Fruit fly (Drosophila melanogaster) whole organism, embryonic: ENCODE data around the gene CG14694.

Experiments used
- CG11085 ChIP-seq: fragments of 200-800 bp; sonication (Bioruptor generic); IDR thresholded peaks from 2 replicates; pipeline ENCODE4 v1.3.6; 2022; ENCODE audit warnings: missing biosample characterization, missing genetic modification characterization
- CG11247 ChIP-seq: fragments of 200-800 bp; sonication (Bioruptor generic); IDR thresholded peaks from 2 replicates; pipeline ENCODE4 v1.3.6; 2022; ENCODE audit warnings: missing biosample characterization, missing genetic modification characterization
- CG11398 ChIP-seq: fragments of 200-800 bp; sonication (Bioruptor generic); optimal IDR thresholded peaks from 2 replicates; lab custom pipeline; 2016; ENCODE audit warnings: missing biosample characterization, missing genetic modification characterization
- CG11504 ChIP-seq: fragments of 200-800 bp; sonication (Bioruptor generic); optimal IDR thresholded peaks from 3 replicates; lab custom pipeline; 2019; ENCODE audit warnings: missing biosample characterization, mild to moderate bottlenecking, missing genetic modification characterization, moderate library complexity
- CG12744 ChIP-seq: fragments of 200-800 bp; sonication (Bioruptor generic); optimal IDR thresholded peaks from 2 replicates; lab custom pipeline; 2016; ENCODE audit warnings: missing biosample characterization, missing genetic modification characterization
- CG12769 ChIP-seq: fragments of 200-800 bp; sonication (Bioruptor generic); optimal IDR thresholded peaks from 2 replicates; lab custom pipeline; 2019; ENCODE audit warnings: missing biosample characterization, mild to moderate bottlenecking, missing genetic modification characterization, moderate library complexity
- CG13287 ChIP-seq: fragments of 200-800 bp; sonication (Bioruptor generic); IDR thresholded peaks from 2 replicates; pipeline ENCODE4 v1.3.6; 2022; ENCODE audit warnings: missing biosample characterization, missing genetic modification characterization; ENCODE audit not compliant: partially characterized antibody
- CG14860 ChIP-seq: fragments of 200-800 bp; sonication (Bioruptor generic); IDR thresholded peaks from 3 replicates; pipeline ENCODE4 v1.3.6; 2022; ENCODE audit warnings: missing biosample characterization, missing genetic modification characterization; ENCODE audit not compliant: partially characterized antibody
- CG18599 ChIP-seq: fragments of 200-800 bp; sonication (Bioruptor generic); optimal IDR thresholded peaks from 3 replicates; lab custom pipeline; 2017; ENCODE audit warnings: missing biosample characterization, missing genetic modification characterization, mild to moderate bottlenecking, moderate library complexity, missing genetic modification reagents
- CG2116 ChIP-seq: fragments of 200-800 bp; sonication (Bioruptor generic); optimal IDR thresholded peaks from 3 replicates; lab custom pipeline; 2018; ENCODE audit warnings: missing biosample characterization, mild to moderate bottlenecking, missing genetic modification characterization
- CG2199 ChIP-seq: fragments of 200-800 bp; sonication (Bioruptor generic); IDR thresholded peaks from 3 replicates; pipeline ENCODE4 v1.3.6; 2022; ENCODE audit warnings: missing biosample characterization, missing genetic modification characterization
- CG2202 ChIP-seq: fragments of 200-800 bp; sonication (Bioruptor generic); optimal IDR thresholded peaks from 2 replicates; lab custom pipeline; 2018; ENCODE audit warnings: missing biosample characterization, mild to moderate bottlenecking, missing genetic modification characterization
- CG31365 ChIP-seq: fragments of 200-800 bp; sonication (Bioruptor generic); optimal IDR thresholded peaks from 2 replicates; lab custom pipeline; 2018; ENCODE audit warnings: missing biosample characterization, mild to moderate bottlenecking, missing genetic modification characterization
- CG3281 ChIP-seq: fragments of 200-800 bp; sonication (Bioruptor generic); optimal IDR thresholded peaks from 3 replicates; lab custom pipeline; 2017; ENCODE audit warnings: missing biosample characterization, mild to moderate bottlenecking, missing genetic modification characterization
- CG4404 ChIP-seq: fragments of 200-800 bp; sonication (Bioruptor generic); IDR thresholded peaks from 2 replicates; pipeline ENCODE4 v1.3.6; 2022; ENCODE audit warnings: missing biosample characterization, missing genetic modification characterization
- CG5953 ChIP-seq: fragments of 200-800 bp; sonication (Bioruptor generic); IDR thresholded peaks from 2 replicates; pipeline ENCODE4 v1.3.6; 2022; ENCODE audit warnings: missing biosample characterization, missing genetic modification characterization
- CG6654 ChIP-seq: fragments of 200-800 bp; sonication (Bioruptor generic); optimal IDR thresholded peaks from 2 replicates; lab custom pipeline; 2017; ENCODE audit warnings: missing biosample characterization, mild to moderate bottlenecking, missing genetic modification characterization
- CG8388 ChIP-seq: fragments of 200-800 bp; sonication (Bioruptor generic); optimal IDR thresholded peaks from 2 replicates; lab custom pipeline; 2019; ENCODE audit warnings: missing biosample characterization, mild to moderate bottlenecking, missing genetic modification characterization, moderate library complexity
- CG9609 ChIP-seq: fragments of 200-800 bp; sonication (Bioruptor generic); optimal IDR thresholded peaks from 3 replicates; lab custom pipeline; 2016; ENCODE audit warnings: missing biosample characterization, missing genetic modification characterization
- CkIIα-i1 ChIP-seq: fragments of 200-800 bp; sonication (Bioruptor generic); IDR thresholded peaks from 2 replicates; pipeline ENCODE4 v1.3.6; 2022; ENCODE audit warnings: missing biosample characterization, missing genetic modification characterization
- CrebB ChIP-seq: fragments of 200-800 bp; sonication (Bioruptor generic); optimal IDR thresholded peaks from 3 replicates; lab custom pipeline; 2018; ENCODE audit warnings: missing biosample characterization, mild to moderate bottlenecking, missing genetic modification characterization
- Drgx ChIP-seq: fragments of 200-800 bp; sonication (Bioruptor generic); IDR thresholded peaks from 2 replicates; pipeline ENCODE4 v1.3.6; 2022; ENCODE audit warnings: missing biosample characterization, missing genetic modification characterization
- H2.0 ChIP-seq: fragments of 200-800 bp; sonication (Bioruptor generic); IDR thresholded peaks from 2 replicates; pipeline ENCODE4 v1.3.6; 2022; ENCODE audit warnings: missing biosample characterization, missing genetic modification characterization
- Hand ChIP-seq: fragments of 200-800 bp; sonication (Bioruptor generic); optimal IDR thresholded peaks from 2 replicates; lab custom pipeline; 2017; ENCODE audit warnings: mild to moderate bottlenecking, missing biosample characterization, missing genetic modification reagents, missing genetic modification characterization
- Hr3 ChIP-seq: fragments of 200-800 bp; sonication (Bioruptor generic); optimal IDR thresholded peaks from 3 replicates; lab custom pipeline; 2016; ENCODE audit warnings: missing biosample characterization, missing genetic modification characterization
- Hr78 ChIP-seq, 2 experiments: fragments of 200-800 bp in 1 of 2; fragments of >200 bp in 1 of 2; sonication (Bioruptor generic) in 1 of 2; optimal IDR thresholded peaks; 2 replicates each; lab custom pipeline; 2017 to 2019; ENCODE audit warnings: missing biosample characterization in 2 of 2, missing genetic modification characterization in 2 of 2, mild to moderate bottlenecking in 1 of 2, moderate library complexity in 1 of 2
- Lim3 ChIP-seq: fragments of 200-800 bp; sonication (Bioruptor generic); IDR thresholded peaks from 2 replicates; pipeline ENCODE4 v1.3.6; 2022; ENCODE audit warnings: missing biosample characterization, missing genetic modification characterization
- Rx ChIP-seq: fragments of 200-800 bp; sonication (Bioruptor generic); IDR thresholded peaks from 2 replicates; pipeline ENCODE4 v1.3.6; 2022; ENCODE audit warnings: missing biosample characterization, missing genetic modification characterization
- Sry-β ChIP-seq: fragments of 200-800 bp; sonication (Bioruptor generic); optimal IDR thresholded peaks from 2 replicates; lab custom pipeline; 2018; ENCODE audit warnings: missing biosample characterization, mild to moderate bottlenecking, missing genetic modification characterization, moderate library complexity
- ap ChIP-seq: fragments of 200-800 bp; sonication (Bioruptor generic); IDR thresholded peaks from 2 replicates; pipeline ENCODE4 v1.3.6; 2022; ENCODE audit warnings: missing biosample characterization, missing genetic modification characterization
- az2 ChIP-seq: fragments of 200-800 bp; sonication (Bioruptor generic); optimal IDR thresholded peaks from 3 replicates; lab custom pipeline; 2016; ENCODE audit warnings: missing biosample characterization, missing genetic modification characterization
- bowl ChIP-seq: fragments of 200-800 bp; sonication (Bioruptor generic); IDR thresholded peaks from 2 replicates; pipeline ENCODE4 v1.3.6; 2022; ENCODE audit warnings: missing biosample characterization, missing genetic modification characterization
- croc ChIP-seq: fragments of 200-800 bp; sonication (Bioruptor generic); conservative IDR thresholded peaks from 3 replicates; pipeline ENCODE4 v1.3.6; 2022; ENCODE audit warnings: missing biosample characterization, missing genetic modification characterization
- crol ChIP-seq: fragments of 200-800 bp; sonication (Bioruptor generic); IDR thresholded peaks from 2 replicates; pipeline ENCODE4 v1.3.6; 2022; ENCODE audit warnings: missing biosample characterization, missing genetic modification characterization
- crp ChIP-seq, 2 experiments: fragments of 200-800 bp; sonication (Bioruptor generic); optimal IDR thresholded peaks; 2 replicates in 1 of 2; 3 replicates in 1 of 2; lab custom pipeline; 2017; ENCODE audit warnings: missing biosample characterization in 2 of 2, missing genetic modification characterization in 2 of 2, mild to moderate bottlenecking in 1 of 2, moderate library complexity in 1 of 2
- dan ChIP-seq: fragments of 200-800 bp; sonication (Bioruptor generic); IDR thresholded peaks from 2 replicates; pipeline ENCODE4 v1.3.6; 2022; ENCODE audit warnings: missing biosample characterization, missing genetic modification characterization
- danr ChIP-seq: fragments of 200-800 bp; sonication (Bioruptor generic); IDR thresholded peaks from 2 replicates; pipeline ENCODE4 v1.3.6; 2022; ENCODE audit warnings: missing biosample characterization, missing genetic modification characterization
- dati ChIP-seq: fragments of 200-800 bp; sonication (Bioruptor generic); IDR thresholded peaks from 2 replicates; pipeline ENCODE4 v1.3.6; 2022; ENCODE audit warnings: missing biosample characterization, missing genetic modification characterization
- ewg ChIP-seq: fragments of 200-800 bp; sonication (Bioruptor generic); optimal IDR thresholded peaks from 3 replicates; lab custom pipeline; 2017; ENCODE audit warnings: mild to moderate bottlenecking, missing biosample characterization, missing genetic modification reagents, missing genetic modification characterization
- fru ChIP-seq: fragments of >200 bp; optimal IDR thresholded peaks from 2 replicates; lab custom pipeline; 2017
- mld ChIP-seq: fragments of 200-800 bp; sonication (Bioruptor generic); IDR thresholded peaks from 3 replicates; pipeline ENCODE4 v1.3.6; 2022; ENCODE audit warnings: missing biosample characterization, missing genetic modification characterization; ENCODE audit not compliant: partially characterized antibody
- nerfin-1 ChIP-seq: fragments of 200-800 bp; sonication (Bioruptor generic); optimal IDR thresholded peaks from 3 replicates; lab custom pipeline; 2019; ENCODE audit warnings: missing biosample characterization, mild to moderate bottlenecking, missing genetic modification characterization, moderate library complexity
- sim ChIP-seq: fragments of 200-800 bp; sonication (Bioruptor generic); IDR thresholded peaks from 2 replicates; pipeline ENCODE4 v1.3.6; 2022; ENCODE audit warnings: missing biosample characterization, missing genetic modification characterization
- sob ChIP-seq: fragments of 200-800 bp; sonication (Bioruptor generic); IDR thresholded peaks from 2 replicates; pipeline ENCODE4 v1.3.6; 2022; ENCODE audit warnings: missing biosample characterization, missing genetic modification characterization
- tll ChIP-seq, 2 experiments: fragments of 200-800 bp in 1 of 2; fragments of >200 bp in 1 of 2; sonication (Bioruptor generic) in 1 of 2; optimal IDR thresholded peaks; 2 replicates each; lab custom pipeline; 2017 to 2019; ENCODE audit warnings: missing biosample characterization in 2 of 2, missing genetic modification characterization in 2 of 2, mild to moderate bottlenecking in 1 of 2, moderate library complexity in 1 of 2
- trem ChIP-seq: fragments of 200-800 bp; optimal IDR thresholded peaks from 3 replicates; lab custom pipeline; 2019; ENCODE audit warnings: missing biosample characterization, mild to moderate bottlenecking, missing genetic modification characterization, moderate library complexity
- twi ChIP-seq: fragments of 200-800 bp; optimal IDR thresholded peaks from 2 replicates; lab custom pipeline; 2019; ENCODE audit warnings: missing biosample characterization, mild to moderate bottlenecking, missing genetic modification characterization, moderate library complexity
- yki ChIP-seq: fragments of >200 bp; optimal IDR thresholded peaks from 3 replicates; lab custom pipeline; 2018

The CG14694 gene

dm6 chr3R:10875515-10876434, 16.2 kb upstream of the CG14694 start, which contains the start of gene Sodh2 (continued):
- TF ChIP-seq CG11085 (peak; percentile 82), mld (GFP tag; lab: Robert Waterston, UW) (no peak), CG11504 (peak; percentile 84), Lim3 (GFP tag; lab: Robert Waterston, UW) (no peak), trem (peak; percentile 44), CG2116 (peak; percentile 54), H2.0 (GFP tag; lab: Robert Waterston, UW) (peak; percentile 66), danr (GFP tag; lab: Robert Waterston, UW) (peak; percentile 47; the same call in 1 of the 2 replicates), nerfin-1 (peak; percentile 57), ewg (peak; percentile 43), Hr3 (peak; percentile 41), ap (GFP tag; lab: Robert Waterston, UW) (peak; percentile 32; the same call in 1 of the 2 replicates), Drgx (GFP tag; lab: Robert Waterston, UW) (peak; percentile 91), CG12769 (tag; lab: Kevin White, UChicago) (peak; percentile 91), twi (tag; lab: Kevin White, UChicago) (peak; percentile 5), tll (GFP tag; optimal IDR thresholded peaks at IDR 0.05; lab: Kevin White, UChicago) (no peak), CG31365 (tag; lab: Kevin White, UChicago) (peak; percentile 70), bowl (GFP tag; lab: Robert Waterston, UW) (no peak; the same call in 1 of the 2 replicates), CG4404 (GFP tag; lab: Robert Waterston, UW) (peak; percentile 37; the same call in 1 of the 2 replicates), CG5953 (GFP tag; lab: Robert Waterston, UW) (0 out of 2 replicates have a peak, but pooled peaks have one; percentile 12), CG3281 (GFP tag; lab: Kevin White, UChicago) (peak; percentile 90), CG9609 (GFP tag; lab: Kevin White, UChicago) (peak; percentile 69), Hand (peak; percentile 69), Sry-β (GFP tag; lab: Kevin White, UChicago) (peak; percentile 44), CG14860 (GFP tag; lab: Robert Waterston, UW) (no peak), CG11398 (peak; percentile 35), Hr78 (GFP tag; optimal IDR thresholded peaks at IDR 0.05; lab: Kevin White, UChicago) (peak in 1 of 2 experiments; percentile 44), sim (no peak; the same call in 1 of the 2 replicates), CG11247 (GFP tag; lab: Robert Waterston, UW) (peak; percentile 82), CG13287 (GFP tag; lab: Robert Waterston, UW) (peak; percentile 23; the same call in 1 of the 2 replicates), dati (0 out of 2 replicates have a peak, but pooled peaks have one; percentile 34), CG12744 (GFP tag; lab: Kevin White, UChicago) (no peak), CG18599 (GFP tag; lab: Kevin White, UChicago) (peak; percentile 95), crp (GFP tag; optimal IDR thresholded peaks at IDR 0.05; lab: Kevin White, UChicago) (peak in 1 of 2 experiments; percentile 78), croc (GFP tag; lab: Robert Waterston, UW) (peak; percentile 15; the same call in 1 of the 3 replicates), Rx (GFP tag; lab: Robert Waterston, UW) (no peak), CG2202 (tag; lab: Kevin White, UChicago) (peak; percentile 45), dan (GFP tag; lab: Robert Waterston, UW) (no peak), crol (GFP tag; lab: Robert Waterston, UW) (no peak), CG2199 (no peak), az2 (GFP tag; lab: Kevin White, UChicago) (peak; percentile 47), yki (lab: Kevin White, UChicago) (no peak), CkIIα-i1 (GFP tag; lab: Robert Waterston, UW) (no peak), fru (no peak), CrebB (tag; lab: Kevin White, UChicago) (peak; percentile 78), CG8388 (peak; percentile 51), CG6654 (GFP tag; lab: Kevin White, UChicago) (peak; percentile 10), sob (GFP tag; lab: Robert Waterston, UW) (peak; percentile 81)
